Fruit fly (Drosophila melanogaster) S2 (cell line): ENCODE results near the gene CG8379.

Experiments
- CG8478 ChIP-seq: fragments of >200 bp; optimal IDR thresholded peaks from 2 replicates; lab custom pipeline; 2018
- CTCF ChIP-seq, 2 experiments: fragments of >200 bp; optimal IDR thresholded peaks; 2 replicates each; lab custom pipeline; 2018

DNA sequence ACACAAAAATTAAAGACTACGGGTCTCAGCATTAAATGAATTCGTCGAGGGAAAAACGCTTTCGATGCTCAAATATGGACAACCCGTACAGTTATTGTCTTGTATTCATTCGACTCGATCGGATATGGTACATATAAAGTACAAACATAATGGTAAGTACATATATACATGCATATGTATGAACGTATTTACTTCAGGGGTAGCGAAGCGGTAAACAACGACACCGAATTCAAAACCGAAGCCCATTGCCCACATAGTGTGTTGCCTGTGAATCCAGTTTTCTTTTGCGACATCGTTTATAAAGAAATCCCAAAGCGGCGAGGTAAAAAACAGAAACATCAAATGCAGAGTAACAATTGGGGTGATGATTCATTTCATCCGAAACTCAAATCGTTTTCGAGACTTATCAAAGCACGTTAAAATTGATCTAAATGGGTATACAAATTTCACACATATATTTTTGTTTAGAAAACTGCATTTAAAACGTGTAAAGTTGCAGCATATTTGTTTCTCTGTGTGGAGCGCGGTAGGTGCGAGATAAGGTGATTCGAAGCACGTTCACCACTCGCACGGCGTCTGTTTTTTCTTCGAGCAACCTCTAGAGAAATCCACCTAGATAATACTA lies 11.8 kb upstream of the CG8379 start:
- no peak for TF ChIP-seq CTCF (optimal IDR thresholded peaks at IDR 0.05; lab: Kevin White, UChicago)
- TF ChIP-seq CG8478 (lab: Kevin White, UChicago), result no peak
